Fruit fly (Drosophila melanogaster): ENCODE results near the gene Oatp74D.

The Oatp74D gene

dm6 chr3L:17465804-17466203, 21.1 kb upstream of the Oatp74D start, which contains the start of gene QIL1:
Gene QIL1 (plus strand): TSS chr3L:17465945.
- no peak for TF ChIP-seq Lpt (GFP tag; optimal IDR thresholded peaks at IDR 0.05)
- no peak for TF ChIP-seq CG1621 (tag; optimal IDR thresholded peaks at IDR 0.05)
- TF ChIP-seq CG11902 (GFP tag; optimal IDR thresholded peaks at IDR 0.05): no peak
- TF ChIP-seq CG3919 (GFP tag; optimal IDR thresholded peaks at IDR 0.05): no peak
- TF ChIP-seq CG31627 (GFP tag; optimal IDR thresholded peaks at IDR 0.05): no peak
- TF ChIP-seq Eip78C (GFP tag): peak; percentile 55
- TF ChIP-seq Eip75B (GFP tag; optimal IDR thresholded peaks at IDR 0.05): no peak

- TF ChIP-seq CG6276 (GFP tag; optimal IDR thresholded peaks at IDR 0.05): no peak
- TF ChIP-seq eg (GFP tag; IDR thresholded peaks at IDR 0.05): 0 out of 3 replicates have a peak, but pooled peaks have one; percentile 16
- peak; percentile 12 for TF ChIP-seq fkh (GFP tag; optimal IDR thresholded peaks at IDR 0.05)
These were observed 16.8 kb upstream of the Oatp74D start, which contains the start of gene SecCl for dm6 chr3L:17470110-17470509. Gene SecCl (plus strand): TSS chr3L:17470127.

dm6 chr3L:17473889-17474288, 13.0 kb upstream of the Oatp74D start:
- TF ChIP-seq CG6163 (GFP tag; IDR thresholded peaks at IDR 0.05): no peak
- no peak for TF ChIP-seq Sox102F (GFP tag; optimal IDR thresholded peaks at IDR 0.05)
- TF ChIP-seq CG16779 (tag; optimal IDR thresholded peaks at IDR 0.05): no peak
- no peak for TF ChIP-seq CG3032 (tag; optimal IDR thresholded peaks at IDR 0.05)
- TF ChIP-seq Sox14 (GFP tag; optimal IDR thresholded peaks at IDR 0.05): no peak
- TF ChIP-seq OdsH (GFP tag; optimal IDR thresholded peaks at IDR 0.05): no peak
- no peak for TF ChIP-seq fkh (GFP tag; optimal IDR thresholded peaks at IDR 0.05)
- no peak for TF ChIP-seq fd59A (GFP tag; optimal IDR thresholded peaks at IDR 0.05)
- no peak for TF ChIP-seq CG32006 (GFP tag; optimal IDR thresholded peaks at IDR 0.05)
- TF ChIP-seq CG8119 (GFP tag; IDR thresholded peaks at IDR 0.05): no peak
- TF ChIP-seq CG6808 (GFP tag; optimal IDR thresholded peaks at IDR 0.05): no peak
- TF ChIP-seq spab (GFP tag; optimal IDR thresholded peaks at IDR 0.05): no peak
- no peak for TF ChIP-seq achi (GFP tag; optimal IDR thresholded peaks at IDR 0.05)
- TF ChIP-seq CG11902 (GFP tag; optimal IDR thresholded peaks at IDR 0.05): no peak
- no peak for TF ChIP-seq Hr4 (GFP tag; optimal IDR thresholded peaks at IDR 0.05)

dm6 chr3L:17474711-17475451, 12.0 kb upstream of the Oatp74D start, which contains the start of the genes UQCR-Q and CG46525:
Gene UQCR-Q (plus strand): TSS chr3L:17474761.
Gene CG46525 (plus strand): TSS chr3L:17475220.
- TF ChIP-seq CG31627 (GFP tag; optimal IDR thresholded peaks at IDR 0.05) (no peak), vri (GFP tag; optimal IDR thresholded peaks at IDR 0.05) (peak; percentile 83)

- no peak for TF ChIP-seq CG8632 (GFP tag; optimal IDR thresholded peaks at IDR 0.05)
- no peak for TF ChIP-seq Sox102F (GFP tag; optimal IDR thresholded peaks at IDR 0.05)
- TF ChIP-seq CG34406 (GFP tag; optimal IDR thresholded peaks at IDR 0.05): no peak
- no peak for TF ChIP-seq fd85E (GFP tag; optimal IDR thresholded peaks at IDR 0.05)
- TF ChIP-seq CG16779 (tag; optimal IDR thresholded peaks at IDR 0.05): no peak
- no peak for TF ChIP-seq CG4318 (GFP tag; optimal IDR thresholded peaks at IDR 0.05)
- no peak for TF ChIP-seq OdsH (GFP tag; optimal IDR thresholded peaks at IDR 0.05)
- no peak for TF ChIP-seq fd59A (GFP tag; optimal IDR thresholded peaks at IDR 0.05)
- peak; percentile 79 for TF ChIP-seq Eip78C (GFP tag)
- no peak for TF ChIP-seq net (GFP tag; optimal IDR thresholded peaks at IDR 0.05)
- peak; percentile 28 for TF ChIP-seq cyc (GFP tag; optimal IDR thresholded peaks at IDR 0.05)
- no peak for TF ChIP-seq Lpt (GFP tag; optimal IDR thresholded peaks at IDR 0.05)
- TF ChIP-seq topi (GFP tag; optimal IDR thresholded peaks at IDR 0.05): peak; percentile 29
- TF ChIP-seq CG10669 (GFP tag; optimal IDR thresholded peaks at IDR 0.05): no peak
- no peak for TF ChIP-seq Ets21C (GFP tag; optimal IDR thresholded peaks at IDR 0.05)
- TF ChIP-seq Eip75B (GFP tag; optimal IDR thresholded peaks at IDR 0.05): no peak
- TF ChIP-seq CG11762 (GFP tag; optimal IDR thresholded peaks at IDR 0.05; ENCODE audit: insufficient read depth): no peak
- no peak for TF ChIP-seq ss (GFP tag; optimal IDR thresholded peaks at IDR 0.05)
- TF ChIP-seq acj6 (GFP tag; optimal IDR thresholded peaks at IDR 0.05): peak; percentile 9
- TF ChIP-seq salr (GFP tag; optimal IDR thresholded peaks at IDR 0.05): no peak
- TF ChIP-seq Hr38 (GFP tag; optimal IDR thresholded peaks at IDR 0.05): no peak
- peak; percentile 5 for TF ChIP-seq Hr39 (GFP tag; optimal IDR thresholded peaks at IDR 0.05)
- no peak for TF ChIP-seq eg (GFP tag; IDR thresholded peaks at IDR 0.05)
- TF ChIP-seq CG10631 (GFP tag; optimal IDR thresholded peaks at IDR 0.05): peak; percentile 25
- no peak for TF ChIP-seq achi (GFP tag; optimal IDR thresholded peaks at IDR 0.05)
- TF ChIP-seq svp (GFP tag): no peak
- TF ChIP-seq spab (GFP tag; optimal IDR thresholded peaks at IDR 0.05): no peak
- TF ChIP-seq CG9139 (GFP tag; optimal IDR thresholded peaks at IDR 0.05): no peak
- peak; percentile 35 for TF ChIP-seq vri (GFP tag; optimal IDR thresholded peaks at IDR 0.05)
These were observed 10.9 kb upstream of the Oatp74D start, which contains the start of gene CG34250 for dm6 chr3L:17475979-17476393. Gene CG34250 (plus strand): TSS chr3L:17476222.

All from whole organism, prepupa.